Worm (Caenorhabditis elegans) whole organism, young adult: ENCODE measurements around the gene Y39A1C.1.

Experiments
- B0019.2 ChIP-seq: fragments of 200-800 bp; sonication (Bioruptor generic); conservative IDR thresholded peaks from 2 replicates; pipeline ENCODE4 v1.3.6; 2022; ENCODE audit warnings: missing genetic modification reagents, missing genetic modification characterization, missing compliant biosample characterization
- C17E4.6 ChIP-seq: fragments of 200-800 bp; sonication (Bioruptor generic); IDR thresholded peaks from 2 replicates; pipeline ENCODE4 v1.3.6; 2022; ENCODE audit warnings: missing genetic modification reagents, missing genetic modification characterization, missing compliant biosample characterization
- D2030.7 ChIP-seq: fragments of 200-800 bp; sonication (Bioruptor generic); IDR thresholded peaks from 2 replicates; pipeline ENCODE4 v1.3.6; 2022; ENCODE audit warnings: missing genetic modification reagents, missing genetic modification characterization, missing compliant biosample characterization
- F33H1.4 ChIP-seq: fragments of 200-800 bp; sonication (Bioruptor generic); IDR thresholded peaks from 2 replicates; pipeline ENCODE4 v1.3.6; 2022; ENCODE audit warnings: missing genetic modification reagents, missing genetic modification characterization, missing compliant biosample characterization
- F37B4.10 ChIP-seq: fragments of 200-800 bp; sonication (Bioruptor generic); IDR thresholded peaks from 2 replicates; pipeline ENCODE4 v1.3.6; 2022; ENCODE audit warnings: missing genetic modification characterization, missing compliant biosample characterization
- F49E8.2 ChIP-seq: sonication (generic microtip); optimal IDR thresholded peaks from 3 replicates; lab custom pipeline; 2017; ENCODE audit warnings: missing genetic modification characterization, mild to moderate bottlenecking, missing compliant biosample characterization, antibody characterized with exemption, moderate library complexity; ENCODE audit not compliant: insufficient read depth
- T26A5.8 ChIP-seq: sonication (generic microtip); optimal IDR thresholded peaks from 2 replicates; lab custom pipeline; 2016; ENCODE audit warnings: missing genetic modification characterization, missing compliant biosample characterization
- ama-1 ChIP-seq, 3 experiments: fragments of 150-350 bp in 1 of 3; sonication (generic microtip) in 2 of 3; optimal IDR thresholded peaks; 2 replicates each; lab custom pipeline; 2014 to 2018; ENCODE audit warnings: missing biosample characterization in 2 of 3, missing genetic modification characterization in 2 of 3, missing genetic modification reagents in 2 of 3
- athp-1 ChIP-seq: sonication (generic microtip); optimal IDR thresholded peaks from 2 replicates; lab custom pipeline; 2017; ENCODE audit warnings: mild to moderate bottlenecking, missing genetic modification characterization, missing compliant biosample characterization
- cebp-2 ChIP-seq: fragments of 200-800 bp; sonication (Bioruptor generic); IDR thresholded peaks from 2 replicates; pipeline ENCODE4 v1.3.6; 2022; ENCODE audit warnings: missing genetic modification characterization, missing compliant biosample characterization
- ceh-91 ChIP-seq: fragments of 200-800 bp; sonication (Bioruptor generic); IDR thresholded peaks from 2 replicates; pipeline ENCODE4 v1.3.6; 2022; ENCODE audit warnings: missing genetic modification reagents, missing genetic modification characterization, missing compliant biosample characterization
- dpff-1 ChIP-seq: sonication (generic microtip); optimal IDR thresholded peaks from 2 replicates; lab custom pipeline; 2017; ENCODE audit warnings: mild to moderate bottlenecking, missing genetic modification characterization, missing compliant biosample characterization
- efl-1 ChIP-seq: fragments of 150-350 bp; optimal IDR thresholded peaks from 2 replicates; lab custom pipeline; 2014; ENCODE audit warnings: missing biosample characterization, missing genetic modification reagents, missing genetic modification characterization
- ekl-4 ChIP-seq: fragments of 200-800 bp; sonication (Bioruptor generic); IDR thresholded peaks from 2 replicates; pipeline ENCODE4 v1.3.6; 2022; ENCODE audit warnings: missing genetic modification reagents, missing genetic modification characterization, missing compliant biosample characterization
- hsf-1 ChIP-seq: fragments of 200-800 bp; sonication (Bioruptor generic); IDR thresholded peaks from 2 replicates; pipeline ENCODE4 v1.3.6; 2022; ENCODE audit warnings: missing genetic modification reagents, missing genetic modification characterization, missing compliant biosample characterization
- lag-1 ChIP-seq: fragments of 200-800 bp; sonication (Bioruptor generic); IDR thresholded peaks from 2 replicates; pipeline ENCODE4 v1.3.6; 2022; ENCODE audit warnings: missing genetic modification reagents, missing genetic modification characterization, missing compliant biosample characterization
- lin-54 ChIP-seq: fragments of 200-800 bp; sonication (Bioruptor generic); optimal IDR thresholded peaks from 2 replicates; lab custom pipeline; 2018; ENCODE audit warnings: mild to moderate bottlenecking, missing genetic modification characterization, missing compliant biosample characterization
- lir-1 ChIP-seq: fragments of 200-800 bp; sonication (Bioruptor generic); conservative IDR thresholded peaks from 2 replicates; pipeline ENCODE4 v1.3.6; 2022; ENCODE audit warnings: missing genetic modification reagents, missing genetic modification characterization, missing compliant biosample characterization
- lsl-1 ChIP-seq: fragments of 200-800 bp; sonication (Bioruptor generic); optimal IDR thresholded peaks from 2 replicates; lab custom pipeline; 2018; ENCODE audit warnings: mild to moderate bottlenecking, missing genetic modification characterization, moderate library complexity, missing compliant biosample characterization
- madf-3 ChIP-seq: fragments of 200-800 bp; sonication (Bioruptor generic); IDR thresholded peaks from 2 replicates; pipeline ENCODE4 v1.3.6; 2022; ENCODE audit warnings: missing genetic modification reagents, missing genetic modification characterization, missing compliant biosample characterization
- madf-6 ChIP-seq: fragments of 200-800 bp; sonication (Bioruptor generic); IDR thresholded peaks from 2 replicates; pipeline ENCODE4 v1.3.6; 2022; ENCODE audit warnings: missing genetic modification reagents, missing genetic modification characterization, missing compliant biosample characterization
- madf-8 ChIP-seq: fragments of 200-800 bp; sonication (Bioruptor generic); conservative IDR thresholded peaks from 2 replicates; pipeline ENCODE4 v1.3.6; 2022; ENCODE audit warnings: missing genetic modification reagents, missing genetic modification characterization, missing compliant biosample characterization
- mcd-1 ChIP-seq: fragments of 200-800 bp; sonication (Bioruptor generic); IDR thresholded peaks from 2 replicates; pipeline ENCODE4 v1.3.6; 2022; ENCODE audit warnings: missing genetic modification reagents, missing genetic modification characterization, missing compliant biosample characterization
- mes-4 ChIP-seq: sonication (generic microtip); optimal IDR thresholded peaks from 2 replicates; lab custom pipeline; 2016; ENCODE audit warnings: missing genotype, missing genetic modification characterization, missing compliant biosample characterization
- nhr-179 ChIP-seq: sonication (generic microtip); optimal IDR thresholded peaks from 2 replicates; lab custom pipeline; 2016; ENCODE audit warnings: mild to moderate bottlenecking, missing genetic modification characterization, missing compliant biosample characterization
- nhr-90 ChIP-seq: sonication (generic microtip); optimal IDR thresholded peaks from 2 replicates; lab custom pipeline; 2016; ENCODE audit warnings: missing genotype, mild to moderate bottlenecking, missing genetic modification characterization, missing compliant biosample characterization
- snpc-1.1 ChIP-seq: sonication (generic microtip); optimal IDR thresholded peaks from 2 replicates; lab custom pipeline; 2017; ENCODE audit warnings: missing genetic modification characterization, mild to moderate bottlenecking, missing compliant biosample characterization, antibody characterized with exemption, moderate library complexity, missing genotype, missing genetic modification reagents; ENCODE audit not compliant: insufficient read depth
- snpc-1.3 ChIP-seq: sonication (generic microtip); optimal IDR thresholded peaks from 2 replicates; lab custom pipeline; 2017; ENCODE audit warnings: missing genetic modification characterization, mild to moderate bottlenecking, missing compliant biosample characterization, antibody characterized with exemption, moderate library complexity, missing genotype, missing genetic modification reagents; ENCODE audit not compliant: insufficient read depth
- snpc-3.4 ChIP-seq: sonication (generic microtip); optimal IDR thresholded peaks from 2 replicates; lab custom pipeline; 2017; ENCODE audit warnings: missing genetic modification characterization, mild to moderate bottlenecking, missing compliant biosample characterization, antibody characterized with exemption, moderate library complexity, missing genotype, missing genetic modification reagents
- tlf-1 ChIP-seq: fragments of 200-800 bp; sonication (Bioruptor generic); optimal IDR thresholded peaks from 2 replicates; lab custom pipeline; 2018; ENCODE audit warnings: mild to moderate bottlenecking, missing genetic modification characterization, missing compliant biosample characterization
- unc-130 ChIP-seq: sonication (generic microtip); optimal IDR thresholded peaks from 2 replicates; lab custom pipeline; 2016; ENCODE audit warnings: missing genetic modification reagents, missing genetic modification characterization, missing compliant biosample characterization
- unc-62 ChIP-seq: fragments of 150-350 bp; optimal IDR thresholded peaks from 2 replicates; lab custom pipeline; 2014; ENCODE audit warnings: missing biosample characterization, missing genetic modification reagents, missing genetic modification characterization
- xnd-1 ChIP-seq: sonication (generic microtip); optimal IDR thresholded peaks from 2 replicates; lab custom pipeline; 2016; ENCODE audit warnings: missing genotype, missing genetic modification reagents, missing genetic modification characterization, missing compliant biosample characterization
- zim-3 ChIP-seq: sonication (generic microtip); optimal IDR thresholded peaks from 2 replicates; lab custom pipeline; 2017; ENCODE audit warnings: mild to moderate bottlenecking, missing genetic modification characterization, moderate library complexity, missing compliant biosample characterization
- ztf-6 ChIP-seq: fragments of 200-800 bp; sonication (Bioruptor generic); IDR thresholded peaks from 2 replicates; pipeline ENCODE4 v1.3.6; 2022; ENCODE audit warnings: missing genetic modification reagents, missing genetic modification characterization, missing compliant biosample characterization

The Y39A1C.1 gene

DNA sequence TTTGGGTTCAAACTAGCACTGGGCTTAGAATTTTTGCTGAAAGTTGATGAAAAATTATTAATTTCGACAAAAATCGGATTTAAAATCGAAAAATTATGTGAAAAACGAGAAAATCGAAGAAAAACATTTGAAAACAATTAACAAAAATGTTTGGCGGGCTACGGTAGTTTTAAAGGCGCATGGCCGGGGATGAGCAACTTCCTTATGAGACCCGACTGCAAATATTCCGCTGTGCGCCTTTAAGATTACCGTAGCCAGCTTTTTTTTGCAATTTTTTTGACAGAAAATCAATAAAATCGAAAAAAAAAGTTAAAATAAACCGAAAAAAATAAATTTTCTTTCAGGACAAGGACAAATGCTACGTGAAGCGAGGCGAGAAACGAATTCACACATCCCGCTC is 22.3 kb downstream of the Y39A1C.1 start (continued):
- TF ChIP-seq lir-1 (GFP tag; lab: Robert Waterston, UW) (peak; percentile 25; the same call in 1 of the 2 replicates), madf-3 (no peak), ekl-4 (GFP tag; lab: Robert Waterston, UW) (no peak), ztf-6 (GFP tag; lab: Robert Waterston, UW) (no peak)

- TF ChIP-seq lin-54 (GFP tag; lab: Kevin White, UChicago), result no peak
- no peak for TF ChIP-seq nhr-90
- TF ChIP-seq snpc-3.4 (tag; lab: Kevin White, UChicago), result no peak
- no peak for TF ChIP-seq cebp-2 (GFP tag; lab: Robert Waterston, UW)
- TF ChIP-seq B0019.2 (GFP tag; lab: Robert Waterston, UW), result no peak
These were observed 24.8 kb downstream of the Y39A1C.1 start, which contains the start of gene C44B9.3 for ce11 chrIII:10880083-10880482. Gene C44B9.3 (minus strand): TSS chrIII:10880183.

ce11 chrIII:10881462-10881861 is 26.2 kb downstream of the Y39A1C.1 start, which contains the start of gene athp-1:
Gene athp-1 (plus strand): TSS chrIII:10881766.
- TF ChIP-seq hsf-1 (GFP tag; lab: Robert Waterston, UW) (0 out of 2 replicates have a peak, but pooled peaks have one; percentile 55), snpc-3.4 (tag; lab: Kevin White, UChicago) (peak; percentile 42), xnd-1 (tag; lab: Kevin White, UChicago) (peak; percentile 84), F49E8.2 (peak; percentile 11), madf-8 (GFP tag; lab: Robert Waterston, UW) (peak; percentile 81), mes-4 (tag; lab: Kevin White, UChicago) (no peak), unc-62 (GFP tag; lab: Kevin White, UChicago) (no peak), mcd-1 (peak; percentile 33; the same call in 1 of the 2 replicates), ceh-91 (GFP tag; lab: Robert Waterston, UW) (peak; percentile 66), lsl-1 (GFP tag; lab: Kevin White, UChicago) (peak; percentile 98), snpc-1.1 (no peak), T26A5.8 (tag; lab: Kevin White, UChicago) (no peak), unc-130 (GFP tag; lab: Kevin White, UChicago) (peak; percentile 53), zim-3 (tag; lab: Kevin White, UChicago) (no peak), athp-1 (tag; lab: Kevin White, UChicago) (peak; percentile 65), C17E4.6 (no peak), nhr-179 (tag; lab: Kevin White, UChicago) (no peak), lag-1 (GFP tag; lab: Robert Waterston, UW) (no peak), snpc-1.3 (tag; lab: Kevin White, UChicago) (peak; percentile 65), tlf-1 (GFP tag; lab: Kevin White, UChicago) (no peak), dpff-1 (no peak), madf-6 (GFP tag; lab: Robert Waterston, UW) (peak; percentile 97), D2030.7 (GFP tag; lab: Robert Waterston, UW) (peak; percentile 86), lin-54 (GFP tag; lab: Kevin White, UChicago) (peak; percentile 65), efl-1 (peak; percentile 29), F33H1.4 (peak; percentile 95), F37B4.10 (GFP tag; lab: Robert Waterston, UW) (no peak), ama-1 (optimal IDR thresholded peaks at IDR 0.05; lab: Kevin White, UChicago) (no peak), ama-1 (GFP tag; optimal IDR thresholded peaks at IDR 0.05; lab: Kevin White, UChicago) (no peak)
